Worm (Caenorhabditis elegans): Measurements from ENCODE around the gene egl-36.

The egl-36 gene

DNA sequence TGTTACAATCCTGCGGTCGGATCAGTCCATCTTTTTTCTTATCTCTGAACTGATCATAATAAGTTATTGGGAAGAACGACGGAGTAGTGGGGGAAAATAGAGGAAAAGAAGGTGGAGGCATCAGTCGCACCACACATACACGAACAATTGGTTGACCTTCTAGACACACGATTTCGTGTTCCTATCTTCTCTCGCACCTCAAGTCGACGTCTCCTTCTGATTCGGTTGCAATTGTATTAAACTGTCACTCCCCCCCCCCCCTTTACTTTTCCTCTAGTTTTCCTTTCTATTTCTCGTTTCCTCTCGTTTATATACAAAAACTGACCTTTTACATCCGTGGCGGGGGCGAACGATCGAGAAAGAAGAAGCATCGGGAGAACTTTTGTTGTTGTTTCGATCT lies 42.9 kb upstream of the egl-36 start:
- TF ChIP-seq mxl-1 (tag; optimal IDR thresholded peaks at IDR 0.05): no peak
- TF ChIP-seq ceh-58 (GFP tag; IDR thresholded peaks at IDR 0.05): no peak
- TF ChIP-seq dox-1 (GFP tag; IDR thresholded peaks at IDR 0.05): 0 out of 2 replicates have a peak, but pooled peaks have one; percentile 29

DNA sequence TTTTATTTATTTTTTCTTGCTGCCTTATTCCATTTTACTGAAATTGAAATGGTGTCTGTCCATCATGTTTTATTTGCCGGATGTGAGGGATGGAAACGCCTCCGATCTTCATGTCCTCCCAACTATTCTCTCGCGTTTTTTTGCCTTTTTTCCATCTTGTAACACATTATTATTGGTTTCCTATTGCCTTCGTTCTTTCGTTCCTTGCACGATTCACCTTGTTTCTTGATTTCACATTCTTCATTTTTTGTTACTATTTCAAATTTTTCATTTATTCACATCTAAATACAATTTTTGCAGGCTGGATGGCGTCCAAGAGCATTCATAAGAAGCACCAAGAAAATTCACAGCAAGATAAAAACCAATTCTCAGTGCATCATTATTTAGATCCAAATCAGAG lies 42.5 kb upstream of the egl-36 start, which contains the start of gene yap-1:
Gene yap-1 (plus strand): TSS at position 301 of the 400 bp plus-strand sequence.
- TF ChIP-seq him-1 (tag; optimal IDR thresholded peaks at IDR 0.05) (no peak), F39B2.1 (GFP tag; IDR thresholded peaks at IDR 0.05) (no peak), fkh-3 (tag; optimal IDR thresholded peaks at IDR 0.05) (no peak), ceh-40 (GFP tag; IDR thresholded peaks at IDR 0.05) (no peak), ceh-58 (GFP tag; IDR thresholded peaks at IDR 0.05) (no peak), nhr-80 (tag; optimal IDR thresholded peaks at IDR 0.05) (no peak), dox-1 (GFP tag; IDR thresholded peaks at IDR 0.05) (no peak), gei-17 (GFP tag; optimal IDR thresholded peaks at IDR 0.05) (no peak)

DNA sequence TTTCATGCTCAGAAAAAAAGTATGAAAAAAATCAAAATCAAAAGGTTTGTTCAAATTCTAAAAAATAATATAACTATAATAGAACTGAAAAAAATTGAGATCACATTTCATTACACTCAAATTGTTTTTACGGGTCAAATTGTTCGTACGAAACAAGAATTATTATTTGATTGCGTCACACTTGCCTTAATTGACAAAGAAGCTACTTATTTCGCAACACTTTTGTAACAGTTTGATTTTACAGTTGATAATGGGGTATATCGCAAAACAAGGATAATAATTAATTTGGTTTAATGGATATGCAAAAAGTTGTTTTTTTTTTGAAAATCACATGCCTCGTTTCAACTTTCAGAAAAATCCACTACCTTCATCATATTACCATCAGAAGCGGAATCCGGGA lies 42.1 kb upstream of the egl-36 start:
- TF ChIP-seq him-1 (tag; optimal IDR thresholded peaks at IDR 0.05) (no peak), cebp-1 (GFP tag; IDR thresholded peaks at IDR 0.05) (no peak), cebp-1 (tag; optimal IDR thresholded peaks at IDR 0.05) (peak; percentile 72), ceh-58 (GFP tag; IDR thresholded peaks at IDR 0.05) (no peak)

DNA sequence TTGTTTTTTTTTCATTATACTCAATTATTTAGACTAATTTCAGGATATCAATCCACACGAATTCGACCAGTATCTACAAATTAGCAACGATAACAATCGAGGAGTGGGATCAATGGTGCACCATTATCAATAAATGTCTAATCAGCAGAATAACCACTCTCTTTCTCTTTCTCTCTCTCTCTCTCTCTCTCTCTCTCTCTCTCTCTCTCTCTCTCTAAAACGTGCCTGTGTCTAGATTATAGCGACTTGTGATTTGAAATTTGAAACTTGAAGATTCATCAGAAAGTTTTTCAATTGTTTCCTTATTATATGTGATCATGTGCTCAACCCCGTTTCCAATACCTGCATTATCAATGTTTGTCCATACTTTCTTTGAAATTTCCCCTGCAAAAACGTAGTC lies 39.9 kb upstream of the egl-36 start:
- TF ChIP-seq nhr-80 (tag; optimal IDR thresholded peaks at IDR 0.05): peak; percentile 46
- no peak for TF ChIP-seq cebp-1 (GFP tag; IDR thresholded peaks at IDR 0.05)
- peak; percentile 11 for TF ChIP-seq cebp-1 (tag; optimal IDR thresholded peaks at IDR 0.05)
- no peak for TF ChIP-seq ztf-22 (GFP tag; optimal IDR thresholded peaks at IDR 0.05)

DNA sequence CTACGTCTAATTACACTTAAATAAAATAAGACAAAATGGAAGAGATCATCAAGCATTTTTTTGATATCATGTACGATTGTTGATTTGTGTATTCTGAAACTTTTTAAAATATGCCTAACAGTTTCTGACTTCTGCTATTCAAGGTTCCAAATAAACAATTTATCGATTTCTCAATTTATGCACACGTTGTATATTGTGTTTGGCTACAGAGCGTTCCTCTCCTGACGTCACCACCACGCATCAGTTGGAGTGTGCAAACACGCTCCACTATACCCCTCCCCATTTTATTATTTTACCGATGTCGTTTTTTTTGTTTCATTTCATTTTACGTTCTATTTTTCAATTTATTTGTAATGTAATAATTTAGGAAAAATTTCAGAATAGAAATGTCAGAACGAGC lies 39.2 kb upstream of the egl-36 start, which contains the start of gene plpp-1.3:
Gene plpp-1.3 (plus strand): TSS at position 380 of the 400 bp plus-strand sequence.
- peak; percentile 34 for TF ChIP-seq nhr-80 (tag; optimal IDR thresholded peaks at IDR 0.05)
- peak; percentile 45; the same call in 1 of the 2 replicates for TF ChIP-seq mcd-1 (GFP tag; IDR thresholded peaks at IDR 0.05)
- TF ChIP-seq ztf-3 (GFP tag; optimal IDR thresholded peaks at IDR 0.05): no peak

DNA sequence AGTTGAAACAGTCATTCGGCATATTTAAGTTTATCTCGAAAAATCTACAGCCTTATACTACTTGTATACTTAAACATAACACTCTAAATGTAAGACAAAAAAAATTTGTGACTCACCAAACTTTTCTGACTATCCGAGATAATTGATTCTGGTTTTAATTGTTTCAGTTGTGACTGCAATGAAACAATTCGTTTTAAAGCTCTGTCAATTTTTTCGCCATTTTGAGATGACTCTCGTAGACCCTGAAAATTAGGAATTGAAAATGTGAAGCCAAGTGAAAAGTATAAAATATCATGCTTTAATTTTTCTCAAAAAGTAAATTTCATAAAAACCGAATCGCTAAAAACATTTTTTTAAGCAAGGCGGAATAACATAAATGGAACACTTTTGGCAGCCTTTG lies 29.8 kb upstream of the egl-36 start:
- TF ChIP-seq hlh-12 (tag; optimal IDR thresholded peaks at IDR 0.05): no peak
- TF ChIP-seq snpc-1.3 (tag; optimal IDR thresholded peaks at IDR 0.05; ENCODE audit: insufficient read depth): no peak
- TF ChIP-seq nhr-120 (GFP tag; IDR thresholded peaks at IDR 0.05): no peak

DNA sequence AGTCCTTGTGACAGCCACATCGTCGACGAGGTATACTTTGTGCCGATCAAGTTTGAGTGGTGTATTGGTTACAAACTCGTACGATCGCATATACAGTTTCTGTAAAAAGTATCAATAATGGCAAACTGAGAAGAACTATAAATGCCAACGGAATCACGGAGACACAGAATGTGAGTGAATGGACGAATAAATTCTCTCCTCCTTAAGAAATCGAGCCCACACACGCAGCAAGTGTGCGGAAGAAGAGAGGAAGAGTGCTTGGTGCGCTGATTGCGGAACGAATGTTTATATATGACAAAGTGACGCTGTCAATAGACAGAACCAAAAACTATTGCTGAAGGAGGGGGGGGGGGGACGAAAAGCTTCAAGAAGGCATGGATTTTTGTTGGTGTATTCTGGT lies 22.4 kb upstream of the egl-36 start, which contains the start of gene rhgf-1:
Gene rhgf-1 (minus strand): TSS at position 101 of the 400 bp plus-strand sequence.
- TF ChIP-seq madf-3 (GFP tag; IDR thresholded peaks at IDR 0.05): no peak
- TF ChIP-seq B0035.1 (tag; optimal IDR thresholded peaks at IDR 0.05): no peak
- no peak for TF ChIP-seq ceh-27 (GFP tag; optimal IDR thresholded peaks at IDR 0.05)
- no peak for TF ChIP-seq bed-1 (GFP tag; IDR thresholded peaks at IDR 0.05)
- no peak for TF ChIP-seq cebp-2 (GFP tag; IDR thresholded peaks at IDR 0.05)
- no peak for TF ChIP-seq ZK185.1 (tag; optimal IDR thresholded peaks at IDR 0.05; ENCODE audit: poor library complexity, severe bottlenecking)
- TF ChIP-seq Y95B8A.8 (GFP tag; IDR thresholded peaks at IDR 0.05): no peak
- TF ChIP-seq ceh-58 (GFP tag; IDR thresholded peaks at IDR 0.05): no peak
- no peak for TF ChIP-seq attf-3 (GFP tag; conservative IDR thresholded peaks at IDR 0.05)
- no peak for TF ChIP-seq Y79H2A.3 (GFP tag; conservative IDR thresholded peaks at IDR 0.05)
- TF ChIP-seq pha-4 (tag; optimal IDR thresholded peaks at IDR 0.05): no peak
- no peak for TF ChIP-seq hrde-1 (tag; optimal IDR thresholded peaks at IDR 0.05; ENCODE audit: borderline replicate concordance)
- no peak for TF ChIP-seq mcd-1 (GFP tag; IDR thresholded peaks at IDR 0.05)
- no peak for TF ChIP-seq pbrm-1 (GFP tag; IDR thresholded peaks at IDR 0.05)
- TF ChIP-seq ama-1 (optimal IDR thresholded peaks at IDR 0.05): no peak
- no peak for TF ChIP-seq ama-1 (GFP tag; optimal IDR thresholded peaks at IDR 0.05)
- no peak for TF ChIP-seq attf-5 (GFP tag; optimal IDR thresholded peaks at IDR 0.05)
- no peak for TF ChIP-seq egl-44 (GFP tag; IDR thresholded peaks at IDR 0.05)
- TF ChIP-seq ekl-4 (GFP tag; IDR thresholded peaks at IDR 0.05): no peak
